Fruit fly (Drosophila melanogaster) whole organism, embryonic: ENCODE measurements around the gene Ant2.
A peak's percentile ranks its signal among the peaks of the same experiment; 100 is the strongest.

Experiments
- Blimp-1 ChIP-seq: fragments of 200-800 bp; sonication (Bioruptor generic); optimal IDR thresholded peaks from 3 replicates; lab custom pipeline; 2018; ENCODE audit warnings: missing biosample characterization, missing genetic modification characterization, mild to moderate bottlenecking, moderate library complexity, missing genetic modification reagents
- CG10209 ChIP-seq: fragments of 200-800 bp; sonication (Bioruptor generic); optimal IDR thresholded peaks from 3 replicates; lab custom pipeline; 2017; ENCODE audit warnings: missing biosample characterization, mild to moderate bottlenecking, missing genetic modification characterization, missing genetic modification reagents
- CG10321 ChIP-seq: fragments of 200-800 bp; sonication (Bioruptor generic); IDR thresholded peaks from 2 replicates; pipeline ENCODE4 v1.3.6; 2022; ENCODE audit warnings: missing biosample characterization, missing genetic modification characterization
- CG11085 ChIP-seq: fragments of 200-800 bp; sonication (Bioruptor generic); IDR thresholded peaks from 2 replicates; pipeline ENCODE4 v1.3.6; 2022; ENCODE audit warnings: missing biosample characterization, missing genetic modification characterization
- CG1233 ChIP-seq: fragments of 200-800 bp; sonication (Bioruptor generic); optimal IDR thresholded peaks from 4 replicates; lab custom pipeline; 2018; ENCODE audit warnings: missing biosample characterization, mild to moderate bottlenecking, missing genetic modification characterization
- CG13296 ChIP-seq: fragments of 200-800 bp; sonication (Bioruptor generic); optimal IDR thresholded peaks from 3 replicates; lab custom pipeline; 2018; ENCODE audit warnings: missing biosample characterization, mild to moderate bottlenecking, missing genetic modification characterization
- CG15479 ChIP-seq: fragments of 200-800 bp; sonication (Bioruptor generic); optimal IDR thresholded peaks from 3 replicates; lab custom pipeline; 2019; ENCODE audit warnings: missing biosample characterization, mild to moderate bottlenecking, missing genetic modification characterization, moderate library complexity
- CG15514 ChIP-seq: fragments of 200-800 bp; sonication (Bioruptor generic); optimal IDR thresholded peaks from 3 replicates; lab custom pipeline; 2017; ENCODE audit warnings: missing biosample characterization, missing genetic modification characterization, mild to moderate bottlenecking, moderate library complexity, missing genetic modification reagents
- CG15601 ChIP-seq: fragments of 200-800 bp; sonication (Bioruptor generic); optimal IDR thresholded peaks from 3 replicates; lab custom pipeline; 2019; ENCODE audit warnings: missing biosample characterization, mild to moderate bottlenecking, missing genetic modification characterization, moderate library complexity
- CG16863 ChIP-seq: fragments of 200-800 bp; sonication (Bioruptor generic); optimal IDR thresholded peaks from 3 replicates; lab custom pipeline; 2016; ENCODE audit warnings: missing biosample characterization, missing genetic modification characterization
- CG17612 ChIP-seq: fragments of 200-800 bp; sonication (Bioruptor generic); IDR thresholded peaks from 2 replicates; pipeline ENCODE4 v1.3.6; 2022; ENCODE audit warnings: missing biosample characterization, missing genetic modification characterization
- CG1792 ChIP-seq: fragments of 200-800 bp; sonication (Bioruptor generic); optimal IDR thresholded peaks from 2 replicates; lab custom pipeline; 2016; ENCODE audit warnings: missing biosample characterization, missing genetic modification characterization
- CG18599 ChIP-seq: fragments of 200-800 bp; sonication (Bioruptor generic); optimal IDR thresholded peaks from 3 replicates; lab custom pipeline; 2017; ENCODE audit warnings: missing biosample characterization, missing genetic modification characterization, mild to moderate bottlenecking, moderate library complexity, missing genetic modification reagents
- CG18619 ChIP-seq: fragments of 200-800 bp; sonication (Bioruptor generic); optimal IDR thresholded peaks from 3 replicates; lab custom pipeline; 2017; ENCODE audit warnings: missing biosample characterization, mild to moderate bottlenecking, missing genetic modification characterization
- CG2889 ChIP-seq: fragments of 200-800 bp; sonication (Bioruptor generic); IDR thresholded peaks from 3 replicates; pipeline ENCODE4 v1.3.6; 2022; ENCODE audit warnings: missing biosample characterization, missing genetic modification characterization
- CG31224 ChIP-seq: fragments of 200-800 bp; sonication (Bioruptor generic); IDR thresholded peaks from 2 replicates; pipeline ENCODE4 v1.3.6; 2022; ENCODE audit warnings: missing biosample characterization, missing genetic modification characterization
- CG3407 ChIP-seq: fragments of 200-800 bp; sonication (Bioruptor generic); optimal IDR thresholded peaks from 2 replicates; lab custom pipeline; 2018; ENCODE audit warnings: missing biosample characterization, mild to moderate bottlenecking, missing genetic modification characterization
- CG4328 ChIP-seq: fragments of 200-800 bp; sonication (Bioruptor generic); optimal IDR thresholded peaks from 3 replicates; lab custom pipeline; 2017; ENCODE audit warnings: missing biosample characterization, missing genetic modification reagents, missing genetic modification characterization
- CG4707 ChIP-seq: fragments of 200-800 bp; sonication (Bioruptor generic); optimal IDR thresholded peaks from 2 replicates; lab custom pipeline; 2018; ENCODE audit warnings: missing biosample characterization, mild to moderate bottlenecking, missing genetic modification characterization, moderate library complexity
- CG4730 ChIP-seq: fragments of 200-800 bp; sonication (Bioruptor generic); IDR thresholded peaks from 2 replicates; pipeline ENCODE4 v1.3.6; 2022; ENCODE audit warnings: missing biosample characterization, missing genetic modification characterization
- CG5245 ChIP-seq: fragments of 200-800 bp; sonication (Bioruptor generic); optimal IDR thresholded peaks from 3 replicates; lab custom pipeline; 2016; ENCODE audit warnings: missing biosample characterization, missing genetic modification characterization
- CG5953 ChIP-seq: fragments of 200-800 bp; sonication (Bioruptor generic); IDR thresholded peaks from 2 replicates; pipeline ENCODE4 v1.3.6; 2022; ENCODE audit warnings: missing biosample characterization, missing genetic modification characterization
- CG6791 ChIP-seq: fragments of 200-800 bp; sonication (Bioruptor generic); IDR thresholded peaks from 3 replicates; pipeline ENCODE4 v1.3.6; 2022; ENCODE audit warnings: missing biosample characterization, missing genetic modification characterization; ENCODE audit not compliant: partially characterized antibody
- CG7963 ChIP-seq: fragments of 200-800 bp; sonication (Bioruptor generic); IDR thresholded peaks from 3 replicates; pipeline ENCODE4 v1.3.6; 2022; ENCODE audit warnings: missing biosample characterization, missing genetic modification characterization; ENCODE audit not compliant: partially characterized antibody
- CG8290 ChIP-seq, 3 experiments: fragments of 200-800 bp; sonication (Bioruptor generic); optimal IDR thresholded peaks; 2 replicates each; lab custom pipeline; 2016 to 2019; ENCODE audit warnings: missing biosample characterization in 3 of 3, missing genetic modification characterization in 3 of 3, mild to moderate bottlenecking in 2 of 3, moderate library complexity in 1 of 3
- CG8944 ChIP-seq: fragments of 200-800 bp; sonication (Bioruptor generic); optimal IDR thresholded peaks from 3 replicates; lab custom pipeline; 2016; ENCODE audit warnings: missing biosample characterization, missing genetic modification characterization
- CG9817 ChIP-seq: fragments of 200-800 bp; sonication (Bioruptor generic); optimal IDR thresholded peaks from 2 replicates; lab custom pipeline; 2018; ENCODE audit warnings: missing biosample characterization, mild to moderate bottlenecking, missing genetic modification characterization, moderate library complexity
- Dad ChIP-seq: fragments of 200-800 bp; sonication (Bioruptor generic); optimal IDR thresholded peaks from 3 replicates; lab custom pipeline; 2016; ENCODE audit warnings: missing biosample characterization, missing genetic modification characterization
- Dfd ChIP-seq, 2 experiments: fragments of >200 bp; optimal IDR thresholded peaks; 2 replicates each; lab custom pipeline; 2017; ENCODE audit warnings: missing biosample characterization in 2 of 2, missing genetic modification characterization in 2 of 2
- E2f2 ChIP-seq: fragments of 200-800 bp; sonication (Bioruptor generic); IDR thresholded peaks from 2 replicates; pipeline ENCODE4 v1.3.6; 2022; ENCODE audit warnings: missing biosample characterization, missing genetic modification characterization
- H2.0 ChIP-seq: fragments of 200-800 bp; sonication (Bioruptor generic); IDR thresholded peaks from 2 replicates; pipeline ENCODE4 v1.3.6; 2022; ENCODE audit warnings: missing biosample characterization, missing genetic modification characterization
- Lhr ChIP-seq: fragments of 200-800 bp; sonication (Bioruptor generic); optimal IDR thresholded peaks from 3 replicates; lab custom pipeline; 2017; ENCODE audit warnings: mild to moderate bottlenecking, missing biosample characterization, missing genetic modification reagents, missing genetic modification characterization
- Myb ChIP-seq: fragments of 200-800 bp; sonication (Bioruptor generic); optimal IDR thresholded peaks from 2 replicates; lab custom pipeline; 2016; ENCODE audit warnings: missing biosample characterization, missing genetic modification characterization
- NK7.1 ChIP-seq: fragments of 200-800 bp; sonication (Bioruptor generic); optimal IDR thresholded peaks from 3 replicates; lab custom pipeline; 2016; ENCODE audit warnings: missing biosample characterization, missing genetic modification characterization
- Ptx1 ChIP-seq: fragments of 200-800 bp; sonication (Bioruptor generic); IDR thresholded peaks from 2 replicates; pipeline ENCODE4 v1.3.6; 2022; ENCODE audit warnings: missing biosample characterization, missing genetic modification characterization
- Spps ChIP-seq: fragments of 200-800 bp; sonication (Bioruptor generic); optimal IDR thresholded peaks from 2 replicates; lab custom pipeline; 2018; ENCODE audit warnings: missing biosample characterization, mild to moderate bottlenecking, missing genetic modification characterization
- Ssrp ChIP-seq: fragments of 200-800 bp; sonication (Bioruptor generic); optimal IDR thresholded peaks from 2 replicates; lab custom pipeline; 2018; ENCODE audit warnings: missing biosample characterization, mild to moderate bottlenecking, missing genetic modification characterization, moderate library complexity
- Tbp ChIP-seq: fragments of >200 bp; optimal IDR thresholded peaks from 2 replicates; lab custom pipeline; 2018; ENCODE audit warnings: missing biosample characterization, missing genetic modification characterization
- ab ChIP-seq: fragments of 200-800 bp; sonication (Bioruptor generic); optimal IDR thresholded peaks from 2 replicates; lab custom pipeline; 2016; ENCODE audit warnings: missing biosample characterization, missing genetic modification characterization
- cad ChIP-seq: fragments of >200 bp; optimal IDR thresholded peaks from 2 replicates; lab custom pipeline; 2017; ENCODE audit warnings: missing biosample characterization, missing genetic modification characterization
- cas ChIP-seq: fragments of 200-800 bp; sonication (Bioruptor generic); IDR thresholded peaks from 2 replicates; pipeline ENCODE4 v1.3.6; 2022; ENCODE audit warnings: missing biosample characterization, missing genetic modification characterization
- dan ChIP-seq: fragments of 200-800 bp; sonication (Bioruptor generic); IDR thresholded peaks from 2 replicates; pipeline ENCODE4 v1.3.6; 2022; ENCODE audit warnings: missing biosample characterization, missing genetic modification characterization
- jumu ChIP-seq: fragments of 200-800 bp; sonication (Bioruptor generic); optimal IDR thresholded peaks from 3 replicates; lab custom pipeline; 2016; ENCODE audit warnings: missing biosample characterization, missing genetic modification characterization
- kni ChIP-seq: fragments of 200-800 bp; sonication (Bioruptor generic); optimal IDR thresholded peaks from 3 replicates; lab custom pipeline; 2017; ENCODE audit warnings: mild to moderate bottlenecking, missing biosample characterization, missing genetic modification reagents, missing genetic modification characterization
- lmd ChIP-seq: fragments of 200-800 bp; sonication (Bioruptor generic); IDR thresholded peaks from 2 replicates; pipeline ENCODE4 v1.3.6; 2022; ENCODE audit warnings: missing biosample characterization, missing genetic modification characterization
- trem ChIP-seq: fragments of 200-800 bp; optimal IDR thresholded peaks from 3 replicates; lab custom pipeline; 2019; ENCODE audit warnings: missing biosample characterization, mild to moderate bottlenecking, missing genetic modification characterization, moderate library complexity
- tup ChIP-seq: fragments of 200-800 bp; sonication (Bioruptor generic); optimal IDR thresholded peaks from 2 replicates; lab custom pipeline; 2016; ENCODE audit warnings: missing biosample characterization, mild to moderate bottlenecking, missing genetic modification characterization, moderate library complexity
- tx ChIP-seq: fragments of 200-800 bp; sonication (Bioruptor generic); optimal IDR thresholded peaks from 2 replicates; lab custom pipeline; 2016; ENCODE audit warnings: missing biosample characterization, missing genetic modification characterization
- zfh2 ChIP-seq: fragments of 200-800 bp; sonication (Bioruptor generic); optimal IDR thresholded peaks from 2 replicates; lab custom pipeline; 2016; ENCODE audit warnings: missing biosample characterization, missing genetic modification characterization

Ant2 gene

dm6 chrX:10762959-10763883, 23.5 kb downstream of the Ant2 start (continued):
- no peak for TF ChIP-seq CG11085 (GFP tag; lab: Robert Waterston, UW)
- TF ChIP-seq tx = no peak
- no peak for TF ChIP-seq CG2889 (GFP tag; lab: Robert Waterston, UW)
- TF ChIP-seq CG15514 = peak; percentile 16
- no peak for TF ChIP-seq CG5953
- TF ChIP-seq cas (GFP tag; lab: Robert Waterston, UW) = no peak
- no peak; the same call in 1 of the 2 replicates for TF ChIP-seq lmd
- TF ChIP-seq NK7.1 (GFP tag; lab: Kevin White, UChicago) = no peak
- no peak for TF ChIP-seq CG8944 (GFP tag; lab: Kevin White, UChicago)
- TF ChIP-seq CG1792 (GFP tag; lab: Kevin White, UChicago) = no peak
- TF ChIP-seq Dad (GFP tag; lab: Kevin White, UChicago) = no peak
- TF ChIP-seq dan (GFP tag; lab: Robert Waterston, UW) = no peak
- TF ChIP-seq kni (GFP tag; lab: Kevin White, UChicago) = no peak
- TF ChIP-seq CG6791 (GFP tag; lab: Robert Waterston, UW) = no peak
- peak; percentile 13 for TF ChIP-seq Blimp-1 (GFP tag; lab: Kevin White, UChicago)
- TF ChIP-seq jumu (GFP tag; lab: Kevin White, UChicago) = no peak
- no peak for TF ChIP-seq ab
- no peak for TF ChIP-seq Lhr (GFP tag; lab: Kevin White, UChicago)
- TF ChIP-seq CG15479 (GFP tag; lab: Kevin White, UChicago) = no peak
- no peak for TF ChIP-seq cad
- no peak for TF ChIP-seq CG8290 (GFP tag; optimal IDR thresholded peaks at IDR 0.05; lab: Kevin White, UChicago)
- peak in 1 of 2 experiments; percentile 14 for TF ChIP-seq CG8290 (tag; optimal IDR thresholded peaks at IDR 0.05; lab: Kevin White, UChicago)
- TF ChIP-seq CG18599 = peak; percentile 66
- TF ChIP-seq CG31224 (GFP tag; lab: Robert Waterston, UW) = no peak
- no peak for TF ChIP-seq Ssrp (tag; lab: Kevin White, UChicago)
- TF ChIP-seq CG3407 (GFP tag; lab: Kevin White, UChicago) = no peak
- TF ChIP-seq Dfd (GFP tag; optimal IDR thresholded peaks at IDR 0.05; lab: Kevin White, UChicago) = no peak
- TF ChIP-seq CG5245 (GFP tag; lab: Kevin White, UChicago) = no peak
- TF ChIP-seq H2.0 (GFP tag; lab: Robert Waterston, UW) = no peak
- no peak for TF ChIP-seq CG10209
- no peak for TF ChIP-seq CG1233 (GFP tag; lab: Kevin White, UChicago)
- TF ChIP-seq CG15601 (tag; lab: Kevin White, UChicago) = peak; percentile 28
- peak; percentile 15; the same call in 1 of the 2 replicates for TF ChIP-seq Ptx1 (GFP tag; lab: Robert Waterston, UW)
- TF ChIP-seq CG18619 (GFP tag; lab: Kevin White, UChicago) = no peak
- TF ChIP-seq tup (GFP tag; lab: Kevin White, UChicago) = no peak
- no peak for TF ChIP-seq CG17612 (GFP tag; lab: Robert Waterston, UW)
- no peak for TF ChIP-seq CG10321 (GFP tag; lab: Robert Waterston, UW)
- TF ChIP-seq CG9817 (tag; lab: Kevin White, UChicago) = no peak
- no peak for TF ChIP-seq Spps (tag; lab: Kevin White, UChicago)
- no peak for TF ChIP-seq CG13296 (GFP tag; lab: Kevin White, UChicago)
- no peak for TF ChIP-seq Tbp
- no peak for TF ChIP-seq CG4707 (GFP tag; lab: Kevin White, UChicago)
- TF ChIP-seq CG16863 (GFP tag; lab: Kevin White, UChicago) = no peak
- no peak for TF ChIP-seq CG4730
- no peak for TF ChIP-seq trem (tag; lab: Kevin White, UChicago)
- no peak for TF ChIP-seq zfh2
- TF ChIP-seq CG7963 (GFP tag; lab: Robert Waterston, UW) = no peak
- no peak for TF ChIP-seq Myb (GFP tag; lab: Kevin White, UChicago)
- no peak for TF ChIP-seq E2f2 (GFP tag; lab: Robert Waterston, UW)
- TF ChIP-seq CG4328 (GFP tag; lab: Kevin White, UChicago) = no peak
